Worm (Caenorhabditis elegans) whole organism, L4 larva: ENCODE data around the gene Y110A2AL.1.

Experiments
- D1046.2 ChIP-seq: fragments of 200-800 bp; sonication (Bioruptor generic); IDR thresholded peaks from 2 replicates; pipeline ENCODE4 v1.3.6; 2022; ENCODE audit warnings: missing genetic modification characterization, missing compliant biosample characterization
- F44E2.7 ChIP-seq: fragments of 200-800 bp; sonication (Bioruptor generic); IDR thresholded peaks from 2 replicates; pipeline ENCODE4 v2.1.2; 2022; ENCODE audit warnings: missing genetic modification characterization, missing compliant biosample characterization
- F49E8.2 ChIP-seq: sonication (generic microtip); optimal IDR thresholded peaks from 2 replicates; lab custom pipeline; 2016; ENCODE audit warnings: missing compliant biosample characterization, mild to moderate bottlenecking, missing genetic modification characterization, borderline replicate concordance
- T26A8.4 ChIP-seq: fragments of 200-800 bp; sonication (Bioruptor generic); IDR thresholded peaks from 2 replicates; pipeline ENCODE4 v1.3.6; 2022; ENCODE audit warnings: missing genetic modification characterization, missing compliant biosample characterization
- Y105C5A.15 ChIP-seq: fragments of 200-800 bp; sonication (Bioruptor generic); IDR thresholded peaks from 2 replicates; pipeline ENCODE4 v1.3.6; 2022; ENCODE audit warnings: missing genetic modification characterization, missing compliant biosample characterization
- ZK337.2 ChIP-seq: fragments of 200-800 bp; sonication (Bioruptor generic); IDR thresholded peaks from 2 replicates; pipeline ENCODE4 v1.3.6; 2022; ENCODE audit warnings: missing genetic modification reagents, missing genetic modification characterization, missing compliant biosample characterization
- aha-1 ChIP-seq: fragments of 150-350 bp; peaks from one replicate; lab custom pipeline; 2014; ENCODE audit warnings: missing biosample characterization, missing genetic modification characterization
- arid-1 ChIP-seq: fragments of 200-800 bp; sonication (Bioruptor generic); conservative IDR thresholded peaks from 2 replicates; pipeline ENCODE4 v1.3.6; 2022; ENCODE audit warnings: missing genetic modification reagents, missing genetic modification characterization, missing compliant biosample characterization
- ceh-28 ChIP-seq: fragments of 150-350 bp; optimal IDR thresholded peaks from 2 replicates; lab custom pipeline; 2014; ENCODE audit warnings: missing biosample characterization, missing genetic modification reagents, missing genetic modification characterization
- ces-1 ChIP-seq: fragments of 150-350 bp; sonication (generic microtip); optimal IDR thresholded peaks from 4 replicates; lab custom pipeline; 2014; ENCODE audit warnings: missing biosample characterization, missing genetic modification reagents, missing genetic modification characterization
- daf-16 ChIP-seq, 3 experiments: sonication (generic microtip); optimal IDR thresholded peaks; 2 replicates each; lab custom pipeline; 2016 to 2017; ENCODE audit warnings: missing genetic modification characterization in 3 of 3, missing genetic modification reagents in 3 of 3, mild to moderate bottlenecking in 2 of 3, missing compliant biosample characterization in 2 of 3, missing biosample characterization in 1 of 3, moderate library complexity in 1 of 3
- daf-8 ChIP-seq: fragments of 200-800 bp; sonication (Bioruptor generic); IDR thresholded peaks from 2 replicates; pipeline ENCODE4 v1.3.6; 2022; ENCODE audit warnings: missing genetic modification characterization, missing compliant biosample characterization
- dmd-8 ChIP-seq: fragments of 200-800 bp; sonication (Bioruptor generic); IDR thresholded peaks from 2 replicates; pipeline ENCODE4 v1.3.6; 2022; ENCODE audit warnings: missing genetic modification characterization, missing compliant biosample characterization
- duxl-1 ChIP-seq: sonication (generic microtip); optimal IDR thresholded peaks from 2 replicates; lab custom pipeline; 2016; ENCODE audit warnings: mild to moderate bottlenecking, missing genetic modification characterization, moderate library complexity, missing compliant biosample characterization; ENCODE audit not compliant: poor library complexity
- egl-27 ChIP-seq: sonication (generic microtip); optimal IDR thresholded peaks from 3 replicates; lab custom pipeline; 2017; ENCODE audit warnings: missing biosample characterization, missing genetic modification reagents, missing genetic modification characterization
- fkh-10 ChIP-seq: fragments of 150-350 bp; optimal IDR thresholded peaks from 2 replicates; lab custom pipeline; 2014; ENCODE audit warnings: missing biosample characterization, missing genetic modification reagents, missing genetic modification characterization
- hlh-30 ChIP-seq: sonication (generic microtip); optimal IDR thresholded peaks from 2 replicates; lab custom pipeline; 2017; ENCODE audit warnings: antibody characterized with exemption, mild to moderate bottlenecking, missing genetic modification characterization, missing compliant biosample characterization; ENCODE audit not compliant: insufficient read depth
- jun-1 ChIP-seq: fragments of 150-350 bp; optimal IDR thresholded peaks from 2 replicates; lab custom pipeline; 2014; ENCODE audit warnings: missing biosample characterization, missing genetic modification reagents, missing genetic modification characterization
- lim-7 ChIP-seq: fragments of 200-800 bp; sonication (Bioruptor generic); IDR thresholded peaks from 2 replicates; pipeline ENCODE4 v1.3.6; 2022; ENCODE audit warnings: missing genetic modification characterization, missing compliant biosample characterization
- lsy-2 ChIP-seq, 2 experiments: fragments of 150-350 bp in 1 of 2; sonication (generic microtip) in 1 of 2; optimal IDR thresholded peaks; 2 replicates each; lab custom pipeline; 2014 to 2017; ENCODE audit warnings: missing biosample characterization in 2 of 2, missing genetic modification characterization in 2 of 2
- madf-5 ChIP-seq, 2 experiments: fragments of 200-800 bp; sonication (Bioruptor generic); IDR thresholded peaks; 2 replicates each; pipeline ENCODE4 v1.3.6; 2022; ENCODE audit warnings: missing compliant biosample characterization in 2 of 2, missing genetic modification characterization in 2 of 2
- mdt-29 ChIP-seq: fragments of 200-800 bp; sonication (Bioruptor generic); IDR thresholded peaks from 2 replicates; pipeline ENCODE4 v1.3.6; 2022; ENCODE audit warnings: missing genetic modification reagents, missing genetic modification characterization, missing compliant biosample characterization
- mxl-3 ChIP-seq: fragments of 200-800 bp; sonication (Bioruptor generic); optimal IDR thresholded peaks from 2 replicates; lab custom pipeline; 2018; ENCODE audit warnings: mild to moderate bottlenecking, missing genetic modification characterization, missing compliant biosample characterization
- nhr-111 ChIP-seq: fragments of 200-800 bp; sonication (Bioruptor generic); optimal IDR thresholded peaks from 2 replicates; lab custom pipeline; 2018; ENCODE audit warnings: mild to moderate bottlenecking, missing genetic modification characterization, missing compliant biosample characterization
- nhr-76 ChIP-seq: fragments of 150-350 bp; optimal IDR thresholded peaks from 2 replicates; lab custom pipeline; 2014; ENCODE audit warnings: missing biosample characterization, missing genetic modification characterization
- nhr-77 ChIP-seq: fragments of 150-350 bp; optimal IDR thresholded peaks from 2 replicates; lab custom pipeline; 2014; ENCODE audit warnings: missing biosample characterization, missing genetic modification characterization
- php-3 ChIP-seq: fragments of 200-800 bp; sonication (Bioruptor generic); IDR thresholded peaks from 2 replicates; pipeline ENCODE4 v1.3.6; 2022; ENCODE audit warnings: missing genetic modification reagents, missing genetic modification characterization, missing compliant biosample characterization
- pqm-1 ChIP-seq: sonication (generic microtip); optimal IDR thresholded peaks from 2 replicates; lab custom pipeline; 2017; ENCODE audit warnings: missing biosample characterization, missing genetic modification characterization
- sdz-12 ChIP-seq: fragments of 200-800 bp; sonication (Bioruptor generic); optimal IDR thresholded peaks from 2 replicates; lab custom pipeline; 2018; ENCODE audit warnings: mild to moderate bottlenecking, missing genetic modification characterization, missing compliant biosample characterization
- set-16 ChIP-seq: fragments of 200-800 bp; sonication (Bioruptor generic); IDR thresholded peaks from 2 replicates; pipeline ENCODE4 v1.3.6; 2022; ENCODE audit warnings: missing genetic modification reagents, missing genetic modification characterization, missing compliant biosample characterization
- snpc-1.2 ChIP-seq: fragments of 200-800 bp; sonication (Bioruptor generic); IDR thresholded peaks from 2 replicates; pipeline ENCODE4 v1.3.6; 2022; ENCODE audit warnings: missing genetic modification reagents, missing genetic modification characterization, missing compliant biosample characterization
- snpc-4 ChIP-seq: fragments of 150-350 bp; optimal IDR thresholded peaks from 2 replicates; lab custom pipeline; 2014; ENCODE audit warnings: missing biosample characterization, missing genetic modification characterization
- spr-1 ChIP-seq: sonication (generic microtip); optimal IDR thresholded peaks from 2 replicates; lab custom pipeline; 2016; ENCODE audit warnings: mild to moderate bottlenecking, missing genetic modification characterization, missing compliant biosample characterization
- spr-3 ChIP-seq: fragments of 200-800 bp; sonication (Bioruptor generic); optimal IDR thresholded peaks from 2 replicates; lab custom pipeline; 2018; ENCODE audit warnings: mild to moderate bottlenecking, missing genetic modification characterization, missing compliant biosample characterization
- tra-1 ChIP-seq: fragments of 200-800 bp; sonication (Bioruptor generic); IDR thresholded peaks from 2 replicates; pipeline ENCODE4 v1.3.6; 2022; ENCODE audit warnings: missing genetic modification reagents, missing genetic modification characterization, missing compliant biosample characterization
- unc-39 ChIP-seq: sonication (generic microtip); optimal IDR thresholded peaks from 2 replicates; lab custom pipeline; 2017; ENCODE audit warnings: missing biosample characterization, missing genetic modification characterization
- unc-62 ChIP-seq, 3 experiments: fragments of 150-350 bp in 1 of 3; sonication (generic microtip); optimal IDR thresholded peaks in 2 of 3; peaks in 1 of 3; 1 replicate in 1 of 3; 2 replicates in 2 of 3; lab custom pipeline; 2014 to 2017; ENCODE audit warnings: missing biosample characterization in 3 of 3, missing genetic modification characterization in 3 of 3, missing genetic modification reagents in 3 of 3, missing genotype in 1 of 3
- vab-7 ChIP-seq: fragments of 200-800 bp; sonication (Bioruptor generic); IDR thresholded peaks from 2 replicates; pipeline ENCODE4 v1.3.6; 2022; ENCODE audit warnings: missing genetic modification reagents, missing genetic modification characterization, missing compliant biosample characterization
- zfp-2 ChIP-seq: sonication (generic microtip); optimal IDR thresholded peaks from 2 replicates; lab custom pipeline; 2016; ENCODE audit warnings: mild to moderate bottlenecking, missing genetic modification characterization, missing compliant biosample characterization
- zfp-3 ChIP-seq: fragments of 200-800 bp; sonication (Bioruptor generic); conservative IDR thresholded peaks from 2 replicates; pipeline ENCODE4 v1.3.6; 2022; ENCODE audit warnings: missing genetic modification reagents, missing genetic modification characterization, missing compliant biosample characterization
- ztf-11 ChIP-seq: fragments of 150-350 bp; optimal IDR thresholded peaks from 2 replicates; lab custom pipeline; 2014; ENCODE audit warnings: missing biosample characterization, missing genetic modification characterization

Y110A2AL.1 gene

DNA sequence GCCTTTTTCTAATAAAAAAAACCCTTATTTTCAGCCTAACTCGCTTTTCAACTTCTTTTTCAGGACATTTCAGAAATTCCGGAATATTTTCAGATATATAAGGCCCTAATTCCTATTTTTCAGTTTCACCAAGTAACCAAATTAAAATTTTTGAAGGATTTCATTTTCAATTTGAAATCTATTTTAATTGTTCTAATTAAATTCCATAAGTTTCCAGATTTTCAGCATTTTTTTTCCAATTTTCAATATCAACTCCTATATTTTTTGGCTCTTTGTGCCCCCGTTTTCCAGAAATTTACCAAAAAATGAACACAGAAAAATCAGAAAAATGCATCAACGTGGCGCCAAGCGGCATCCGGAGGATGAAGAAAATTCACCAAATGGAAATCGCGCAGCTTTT is at the start of gene Y110A2AL.1:
Y110A2AL.1 (plus strand) TSS at position 301 of the 400 bp plus-strand sequence.
- TF ChIP-seq zfp-2 (tag; lab: Kevin White, UChicago): no peak
- TF ChIP-seq madf-5 (GFP tag; IDR thresholded peaks at IDR 0.05; lab: Robert Waterston, UW): no peak
- no peak for TF ChIP-seq zfp-3 (GFP tag; lab: Robert Waterston, UW)
- TF ChIP-seq unc-62 (GFP tag; optimal IDR thresholded peaks at IDR 0.05 in 1 of 2; lab: Kevin White, UChicago): no peak
- no peak for TF ChIP-seq unc-62 (tag; optimal IDR thresholded peaks at IDR 0.05; lab: Kevin White, UChicago)
- TF ChIP-seq egl-27 (tag; lab: Kevin White, UChicago): no peak
- no peak for TF ChIP-seq nhr-111 (GFP tag; lab: Kevin White, UChicago)
- no peak for TF ChIP-seq mxl-3 (GFP tag; lab: Kevin White, UChicago)
- TF ChIP-seq dmd-8: no peak
- TF ChIP-seq F49E8.2 (tag; lab: Kevin White, UChicago): no peak
- TF ChIP-seq ZK337.2 (GFP tag; lab: Robert Waterston, UW): no peak
- no peak for TF ChIP-seq T26A8.4 (GFP tag; lab: Robert Waterston, UW)
- no peak for TF ChIP-seq spr-3 (GFP tag; lab: Kevin White, UChicago)
- TF ChIP-seq fkh-10 (GFP tag; lab: Kevin White, UChicago): no peak
- no peak for TF ChIP-seq mdt-29 (GFP tag; lab: Robert Waterston, UW)
- no peak for TF ChIP-seq jun-1 (tag; lab: Kevin White, UChicago)
- no peak for TF ChIP-seq ceh-28 (tag; lab: Kevin White, UChicago)
- TF ChIP-seq ces-1 (GFP tag; lab: Kevin White, UChicago): no peak
- TF ChIP-seq daf-16 (GFP tag; optimal IDR thresholded peaks at IDR 0.05; lab: Kevin White, UChicago): no peak
- no peak for TF ChIP-seq daf-16 (tag; optimal IDR thresholded peaks at IDR 0.05; lab: Kevin White, UChicago)

DNA sequence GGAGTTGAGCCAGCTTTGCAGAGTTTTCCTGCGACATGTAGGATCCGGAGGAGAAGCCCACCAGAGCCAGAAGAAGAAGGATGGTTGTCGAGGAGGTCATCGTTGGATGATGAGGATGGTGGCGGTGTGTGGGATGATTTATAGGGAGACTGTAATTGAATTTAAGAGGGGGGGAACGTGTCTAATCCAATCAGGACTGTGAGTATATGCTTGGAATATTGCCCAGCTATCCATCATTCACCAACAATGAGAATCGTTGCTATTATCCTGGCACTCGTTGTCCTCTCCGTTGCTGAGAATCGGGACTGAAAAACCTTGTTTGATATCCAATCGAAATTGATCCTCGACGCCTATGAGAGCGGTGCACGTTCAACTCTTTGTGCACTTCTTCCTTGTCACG is 48.8 kb upstream of the Y110A2AL.1 start, which contains the start of gene K12H6.5:
K12H6.5 (minus strand) TSS at position 101 of the 400 bp plus-strand sequence.
- TF ChIP-seq nhr-76 (tag; lab: Kevin White, UChicago) (no peak), D1046.2 (no peak), unc-39 (tag; lab: Kevin White, UChicago) (no peak), ztf-11 (tag; lab: Kevin White, UChicago) (no peak), arid-1 (GFP tag; lab: Robert Waterston, UW) (no peak)

DNA sequence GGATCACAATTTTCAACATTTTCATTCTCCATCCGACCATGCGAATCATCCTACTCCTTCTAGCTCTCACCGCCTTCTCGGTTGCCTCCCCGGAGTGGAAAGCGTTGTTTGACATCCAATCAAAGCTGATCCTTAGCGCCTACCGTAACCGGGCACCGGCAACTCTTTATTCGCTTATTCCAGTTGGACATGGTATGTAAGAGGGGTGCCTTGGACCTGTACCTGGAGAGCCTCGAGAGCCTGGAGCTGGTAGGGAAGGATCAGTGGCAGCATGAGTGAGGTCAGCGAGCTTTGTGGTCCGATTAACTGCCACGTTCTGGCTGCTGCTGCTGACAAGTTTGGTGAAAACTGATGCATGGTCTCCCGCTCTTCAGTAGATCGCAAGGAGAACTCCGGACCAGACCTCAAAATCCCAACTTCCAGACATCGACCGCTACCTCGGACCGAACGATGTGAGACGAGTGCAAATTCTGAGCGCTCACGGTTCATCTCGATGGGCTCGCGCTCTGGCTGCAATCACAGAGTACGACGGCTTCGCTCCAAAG is 47.0 kb upstream of the Y110A2AL.1 start, which contains the start of gene K12H6.8:
K12H6.8 (plus strand) TSS at position 38 of the 545 bp plus-strand sequence.
- no peak for TF ChIP-seq arid-1 (GFP tag; lab: Robert Waterston, UW)
- TF ChIP-seq snpc-4 (tag; lab: Kevin White, UChicago): no peak
- peak; percentile 45 for TF ChIP-seq sdz-12 (GFP tag; lab: Kevin White, UChicago)
- peak; percentile 72 for TF ChIP-seq set-16 (GFP tag; lab: Robert Waterston, UW)
- TF ChIP-seq nhr-77 (tag; lab: Kevin White, UChicago): no peak
- peak; percentile 21 for TF ChIP-seq duxl-1 (tag; lab: Kevin White, UChicago)
- TF ChIP-seq, all 104 proteins: peak for 3

DNA sequence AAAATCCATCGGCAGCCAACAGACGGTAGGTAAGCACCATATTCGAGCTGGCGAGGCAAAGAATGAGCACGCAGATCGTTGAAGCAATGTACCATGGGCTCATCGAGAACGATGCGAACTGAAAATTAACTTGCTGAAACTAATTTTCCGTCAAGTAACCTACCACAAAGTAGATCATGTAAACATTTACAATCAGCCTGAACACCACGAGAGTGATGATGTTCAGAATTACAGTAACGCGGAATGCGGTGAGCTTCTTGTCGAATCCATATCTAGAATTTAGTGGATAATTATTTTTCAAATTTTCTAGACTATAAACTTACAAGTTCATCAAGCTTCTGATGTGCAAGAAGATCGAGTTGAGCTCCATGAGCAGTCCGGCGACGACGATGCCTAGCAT is 45.4 kb upstream of the Y110A2AL.1 start:
- no peak for TF ChIP-seq daf-16 (GFP tag; optimal IDR thresholded peaks at IDR 0.05; lab: Kevin White, UChicago)
- no peak for TF ChIP-seq daf-16 (tag; optimal IDR thresholded peaks at IDR 0.05; lab: Kevin White, UChicago)
- peak in 1 of 2 experiments; percentile 92 for TF ChIP-seq unc-62 (GFP tag; optimal IDR thresholded peaks at IDR 0.05 in 1 of 2; lab: Kevin White, UChicago)
- TF ChIP-seq unc-62 (tag; optimal IDR thresholded peaks at IDR 0.05; lab: Kevin White, UChicago): no peak
- no peak for TF ChIP-seq snpc-1.2
- peak; percentile 26 for TF ChIP-seq aha-1
- no peak for TF ChIP-seq madf-5 (GFP tag; IDR thresholded peaks at IDR 0.05; lab: Robert Waterston, UW)
- no peak for TF ChIP-seq nhr-111 (GFP tag; lab: Kevin White, UChicago)

DNA sequence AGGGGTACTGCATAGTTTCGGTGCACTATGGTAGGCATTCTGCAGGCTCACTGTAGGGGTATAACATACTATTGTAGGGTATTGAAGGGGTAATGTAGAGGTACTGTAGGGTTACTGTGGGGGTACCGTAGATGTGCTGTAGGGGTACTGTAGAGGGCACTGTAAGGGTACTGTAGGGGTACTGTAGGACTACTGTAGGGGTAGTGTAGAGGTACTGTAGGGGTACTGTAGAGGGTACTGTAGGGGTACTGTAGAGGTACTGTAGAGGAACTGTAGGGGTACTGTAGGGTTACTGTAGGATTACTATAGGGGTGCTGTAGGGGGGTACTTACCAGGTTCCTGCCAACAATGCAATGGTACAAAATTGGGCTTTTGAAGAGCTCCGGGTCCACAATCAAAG is 44.8 kb upstream of the Y110A2AL.1 start:
- TF ChIP-seq unc-39 (tag; lab: Kevin White, UChicago): no peak
- TF ChIP-seq lim-7 (GFP tag; lab: Robert Waterston, UW): peak; percentile 35; the same call in 1 of the 2 replicates
- no peak for TF ChIP-seq php-3
- no peak for TF ChIP-seq fkh-10 (GFP tag; lab: Kevin White, UChicago)
- TF ChIP-seq lsy-2 (tag; optimal IDR thresholded peaks at IDR 0.05; lab: Kevin White, UChicago): no peak
- TF ChIP-seq vab-7 (GFP tag; lab: Robert Waterston, UW): no peak
- TF ChIP-seq pqm-1 (tag; lab: Kevin White, UChicago): no peak
- no peak for TF ChIP-seq spr-1
- TF ChIP-seq tra-1 (GFP tag; lab: Robert Waterston, UW): no peak
- 0 out of 2 replicates have a peak, but pooled peaks have one; percentile 21 for TF ChIP-seq dmd-8
- no peak for TF ChIP-seq hlh-30
- no peak for TF ChIP-seq sdz-12 (GFP tag; lab: Kevin White, UChicago)
- TF ChIP-seq daf-8: no peak
- no peak for TF ChIP-seq Y105C5A.15 (GFP tag; lab: Robert Waterston, UW)
- TF ChIP-seq F44E2.7 (GFP tag; lab: Robert Waterston, UW): 0 out of 2 replicates have a peak, but pooled peaks have one; percentile 53
